Worm (Caenorhabditis elegans): ENCODE data around the gene tag-153.

ce11 chrV:9274127-9275042 lies 48.5 kb upstream of the tag-153 start:
- TF ChIP-seq ceh-13 (GFP tag; optimal IDR thresholded peaks at IDR 0.05) (no peak), ama-1 (optimal IDR thresholded peaks at IDR 0.05) (no peak), hnd-1 (tag; optimal IDR thresholded peaks at IDR 0.05) (no peak), scrt-1 (GFP tag; IDR thresholded peaks at IDR 0.05) (no peak), ets-7 (tag; optimal IDR thresholded peaks at IDR 0.05) (no peak)

Measured in whole organism, early embryonic.